Worm (Caenorhabditis elegans): ENCODE measurements around the gene mmad-1.

- TF ChIP-seq ama-1 (optimal IDR thresholded peaks at IDR 0.05) = no peak
- TF ChIP-seq flt-1 (GFP tag; IDR thresholded peaks at IDR 0.05) = no peak
- TF ChIP-seq ceh-36 (tag; optimal IDR thresholded peaks at IDR 0.05) = no peak
- TF ChIP-seq aly-1 (tag; optimal IDR thresholded peaks at IDR 0.05) = no peak
- no peak for TF ChIP-seq tbx-11 (GFP tag; IDR thresholded peaks at IDR 0.05)
- no peak for TF ChIP-seq hmbx-1 (tag; optimal IDR thresholded peaks at IDR 0.05)
- TF ChIP-seq tra-4 (tag; optimal IDR thresholded peaks at IDR 0.05) = no peak
- TF ChIP-seq hmg-4 (GFP tag; optimal IDR thresholded peaks at IDR 0.05) = no peak
- no peak for TF ChIP-seq ets-7 (tag; optimal IDR thresholded peaks at IDR 0.05)
- TF ChIP-seq tbx-37 (GFP tag; conservative IDR thresholded peaks at IDR 0.05) = no peak
- TF ChIP-seq F13C5.2 (tag; optimal IDR thresholded peaks at IDR 0.05) = no peak
- TF ChIP-seq pes-1 (GFP tag; IDR thresholded peaks at IDR 0.05) = no peak
These were observed 32.9 kb upstream of the mmad-1 start for ce11 chrIII:13581727-13582126.

Measured in whole organism, early embryonic.